Fruit fly (Drosophila melanogaster): ENCODE data around the gene CG12535.

The CG12535 gene

dm6 chrX:3474476-3475439 is 26.0 kb upstream of the CG12535 start, which contains the start of gene CG12206 (continued):
- TF ChIP-seq Eip74EF (GFP tag; optimal IDR thresholded peaks at IDR 0.05) (peak in 1 of 2 experiments; percentile 45), cas (GFP tag; IDR thresholded peaks at IDR 0.05) (no peak), CG12769 (tag; optimal IDR thresholded peaks at IDR 0.05) (no peak), psq (GFP tag; optimal IDR thresholded peaks at IDR 0.05) (no peak), scrt (GFP tag; optimal IDR thresholded peaks at IDR 0.05) (peak; percentile 61), CG7556 (GFP tag; optimal IDR thresholded peaks at IDR 0.05) (peak; percentile 64), CG32772 (GFP tag; IDR thresholded peaks at IDR 0.05) (peak; percentile 81), ara (GFP tag; IDR thresholded peaks at IDR 0.05) (peak; percentile 43; the same call in 1 of the 2 replicates), CG13894 (tag; optimal IDR thresholded peaks at IDR 0.05) (no peak), CG15479 (GFP tag; optimal IDR thresholded peaks at IDR 0.05) (no peak), CG10267 (tag; optimal IDR thresholded peaks at IDR 0.05) (peak; percentile 42), sisA (GFP tag; IDR thresholded peaks at IDR 0.05) (peak; percentile 53), gfzf (GFP tag; optimal IDR thresholded peaks at IDR 0.05) (no peak), nom (GFP tag; optimal IDR thresholded peaks at IDR 0.05) (peak; percentile 95), crc (GFP tag; optimal IDR thresholded peaks at IDR 0.05) (no peak), CG34422 (GFP tag; IDR thresholded peaks at IDR 0.05) (no peak), Mes4 (GFP tag; optimal IDR thresholded peaks at IDR 0.05) (no peak), CG8290 (GFP tag; optimal IDR thresholded peaks at IDR 0.05) (no peak), CG8290 (tag; optimal IDR thresholded peaks at IDR 0.05) (no peak), Spps (tag; optimal IDR thresholded peaks at IDR 0.05) (no peak), Kr (GFP tag; optimal IDR thresholded peaks at IDR 0.05) (no peak), CG11247 (GFP tag; IDR thresholded peaks at IDR 0.05) (peak; percentile 24; the same call in 1 of the 2 replicates), CG12942 (GFP tag; optimal IDR thresholded peaks at IDR 0.05) (peak; percentile 18), H2.0 (GFP tag; IDR thresholded peaks at IDR 0.05) (no peak), CG6813 (GFP tag; optimal IDR thresholded peaks at IDR 0.05) (no peak), CG17612 (GFP tag; IDR thresholded peaks at IDR 0.05) (no peak), HHEX (GFP tag; optimal IDR thresholded peaks at IDR 0.05) (peak; percentile 47), otp (GFP tag; IDR thresholded peaks at IDR 0.05) (no peak), CkIIα-i1 (GFP tag; IDR thresholded peaks at IDR 0.05) (no peak), ftz-f1 (GFP tag; optimal IDR thresholded peaks at IDR 0.05) (no peak), MBD-R2 (GFP tag; IDR thresholded peaks at IDR 0.05) (no peak), CG33557 (GFP tag; optimal IDR thresholded peaks at IDR 0.05) (no peak), CG7839 (tag; optimal IDR thresholded peaks at IDR 0.05) (peak; percentile 79), CG1603 (tag; optimal IDR thresholded peaks at IDR 0.05) (no peak), CG17912 (GFP tag; optimal IDR thresholded peaks at IDR 0.05) (no peak), CG16813 (GFP tag; IDR thresholded peaks at IDR 0.05; ENCODE audit: partially characterized antibody) (no peak), Fer3 (tag; optimal IDR thresholded peaks at IDR 0.05) (peak; percentile 55), chm (GFP tag; IDR thresholded peaks at IDR 0.05) (no peak), CG31365 (tag; optimal IDR thresholded peaks at IDR 0.05) (no peak), CG1647 (GFP tag; optimal IDR thresholded peaks at IDR 0.05) (no peak), CG12104 (GFP tag; optimal IDR thresholded peaks at IDR 0.05) (peak; percentile 19), Sry-β (GFP tag; optimal IDR thresholded peaks at IDR 0.05) (no peak), CG2202 (tag; optimal IDR thresholded peaks at IDR 0.05) (no peak), CG14710 (tag; optimal IDR thresholded peaks at IDR 0.05) (peak; percentile 41), Hr39 (optimal IDR thresholded peaks at IDR 0.05) (no peak), Hey (tag; optimal IDR thresholded peaks at IDR 0.05) (no peak), ERR (GFP tag; optimal IDR thresholded peaks at IDR 0.05) (no peak), CG43689 (GFP tag; IDR thresholded peaks at IDR 0.05) (no peak), Tbp (GFP tag; optimal IDR thresholded peaks at IDR 0.05) (no peak)
